Worm (Caenorhabditis elegans): ENCODE results near the gene set-24.

Gene set-24

DNA sequence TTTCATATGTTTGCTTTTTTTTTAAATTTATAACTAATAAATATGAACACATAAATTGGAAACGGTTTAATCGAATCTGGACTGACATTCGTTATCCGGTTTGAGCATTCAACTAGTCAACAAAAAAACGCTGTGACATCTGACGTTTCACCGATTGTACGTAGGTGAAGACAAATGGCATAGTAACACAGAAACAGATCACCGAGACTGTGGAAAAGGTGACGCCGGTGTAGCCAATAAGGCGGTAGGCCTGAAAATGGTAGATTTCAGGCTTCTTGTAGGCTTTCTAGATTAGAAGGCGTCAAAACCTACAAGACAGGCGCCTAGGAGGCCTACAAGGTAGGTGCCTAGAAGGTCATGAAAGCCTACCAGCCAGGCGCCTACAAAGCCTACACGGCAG lies 59.5 kb downstream of the set-24 start:
- TF ChIP-seq lsy-12 (tag; optimal IDR thresholded peaks at IDR 0.05) (no peak), R02D3.7 (tag; optimal IDR thresholded peaks at IDR 0.05) (no peak), nhr-11 (tag; optimal IDR thresholded peaks at IDR 0.05) (no peak), eor-1 (tag; optimal IDR thresholded peaks at IDR 0.05) (no peak), nhr-23 (tag; optimal IDR thresholded peaks at IDR 0.05) (no peak), lin-39 (tag; optimal IDR thresholded peaks at IDR 0.05) (no peak), nhr-43 (tag; optimal IDR thresholded peaks at IDR 0.05; ENCODE audit: poor library complexity, severe bottlenecking) (no peak), unc-39 (tag; optimal IDR thresholded peaks at IDR 0.05) (no peak), nhr-67 (tag; optimal IDR thresholded peaks at IDR 0.05) (no peak), tbx-2 (tag; optimal IDR thresholded peaks at IDR 0.05) (no peak), nfya-1 (tag; optimal IDR thresholded peaks at IDR 0.05; ENCODE audit: insufficient read depth) (no peak)

DNA sequence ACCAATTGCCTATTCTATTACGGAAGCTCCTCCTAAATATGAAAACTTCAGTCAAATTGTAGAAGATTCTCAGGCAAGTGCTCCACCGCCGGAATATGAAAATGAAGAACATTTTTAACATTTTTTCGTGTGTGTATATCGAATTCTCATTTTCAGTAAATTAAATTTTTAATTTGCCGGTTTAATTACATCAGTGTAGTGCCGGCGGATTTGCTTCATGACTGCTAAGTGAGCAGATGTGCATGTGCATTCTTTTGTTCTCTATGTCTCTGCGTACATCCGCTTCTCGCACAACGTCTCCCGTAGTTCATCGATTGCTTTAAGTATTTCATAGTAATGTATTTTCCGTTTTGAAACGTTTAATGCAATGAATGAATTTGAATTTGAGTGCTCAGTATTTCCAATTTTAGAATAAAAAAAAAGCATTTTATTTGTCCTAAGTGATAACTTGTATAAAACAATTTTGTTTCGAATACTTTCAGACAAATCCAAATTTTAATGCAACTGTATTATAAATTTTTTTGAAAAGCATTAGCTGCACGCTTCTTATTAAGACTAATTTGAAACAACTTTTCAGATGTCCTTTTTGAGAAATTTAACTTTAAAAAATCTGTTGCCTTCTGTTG lies 63.2 kb downstream of the set-24 start, which contains the start of gene Y17G7B.22:
Y17G7B.22 (plus strand) TSS at position 576 of the 626 bp plus-strand sequence.
- no peak for TF ChIP-seq hmg-11 (tag; optimal IDR thresholded peaks at IDR 0.05)

All from whole organism, L3 larva.